Worm (Caenorhabditis elegans) whole organism, L1 larva: ENCODE results near the gene C15H9.11.
A peak's percentile ranks its signal among the peaks of the same experiment; 100 is the strongest.

ENCODE experiments used
- C34B4.2 ChIP-seq: sonication (generic microtip); optimal IDR thresholded peaks from 2 replicates; lab custom pipeline; 2017; ENCODE audit warnings: mild to moderate bottlenecking, missing genetic modification characterization, missing compliant biosample characterization
- Y116A8C.19 ChIP-seq: sonication (generic microtip); optimal IDR thresholded peaks from 2 replicates; lab custom pipeline; 2016; ENCODE audit warnings: missing compliant biosample characterization, missing genetic modification characterization, borderline replicate concordance
- aha-1 ChIP-seq: fragments of 150-350 bp; optimal IDR thresholded peaks from 2 replicates; lab custom pipeline; 2014; ENCODE audit warnings: missing biosample characterization, missing genetic modification characterization
- aly-2 ChIP-seq: fragments of 150-350 bp; optimal IDR thresholded peaks from 2 replicates; lab custom pipeline; 2014; ENCODE audit warnings: missing biosample characterization, missing genetic modification characterization
- ama-1 ChIP-seq: fragments of 150-350 bp; optimal IDR thresholded peaks from 2 replicates; lab custom pipeline; 2014
- blmp-1 ChIP-seq: fragments of 150-350 bp; optimal IDR thresholded peaks from 2 replicates; lab custom pipeline; 2014; ENCODE audit warnings: missing biosample characterization, missing genetic modification characterization
- ceh-63 ChIP-seq: fragments of 200-800 bp; sonication (Bioruptor generic); optimal IDR thresholded peaks from 2 replicates; lab custom pipeline; 2018; ENCODE audit warnings: mild to moderate bottlenecking, missing genetic modification characterization, missing compliant biosample characterization
- ceh-82 ChIP-seq, 3 experiments: fragments of 150-350 bp in 1 of 3; sonication (generic microtip) in 2 of 3; optimal IDR thresholded peaks; 2 replicates each; lab custom pipeline; 2014 to 2017; ENCODE audit warnings: missing biosample characterization in 3 of 3, missing genetic modification characterization in 3 of 3
- ceh-88 ChIP-seq: fragments of 200-800 bp; sonication (Bioruptor generic); IDR thresholded peaks from 2 replicates; pipeline ENCODE4 v1.3.6; 2022; ENCODE audit warnings: missing genetic modification characterization, missing compliant biosample characterization
- ceh-90 ChIP-seq: sonication (generic microtip); optimal IDR thresholded peaks from 2 replicates; lab custom pipeline; 2016; ENCODE audit warnings: missing genetic modification characterization, missing compliant biosample characterization
- dpl-1 ChIP-seq, 3 experiments: fragments of 150-350 bp in 2 of 3; sonication (generic microtip) in 1 of 3; optimal IDR thresholded peaks; 2 replicates each; lab custom pipeline; 2014 to 2017; ENCODE audit warnings: missing biosample characterization in 3 of 3, missing genetic modification characterization in 3 of 3, missing genetic modification reagents in 3 of 3
- dsc-1 ChIP-seq: sonication (generic microtip); optimal IDR thresholded peaks from 2 replicates; lab custom pipeline; 2016; ENCODE audit warnings: mild to moderate bottlenecking, missing genetic modification characterization, missing compliant biosample characterization
- efl-1 ChIP-seq, 4 experiments: fragments of 150-350 bp; optimal IDR thresholded peaks in 3 of 4; peaks in 1 of 4; 1 replicate in 1 of 4; 2 replicates in 3 of 4; lab custom pipeline; 2014; ENCODE audit warnings: missing biosample characterization in 2 of 4, missing genetic modification characterization in 2 of 4, missing genetic modification reagents in 2 of 4
- egl-13 ChIP-seq: sonication (generic microtip); optimal IDR thresholded peaks from 2 replicates; lab custom pipeline; 2016; ENCODE audit warnings: missing genotype, missing genetic modification reagents, missing genetic modification characterization, missing compliant biosample characterization
- ets-5 ChIP-seq: fragments of 200-800 bp; sonication (Bioruptor generic); IDR thresholded peaks from 2 replicates; pipeline ENCODE4 v1.3.6; 2022; ENCODE audit warnings: missing genetic modification characterization, missing compliant biosample characterization
- fkh-10 ChIP-seq: sonication (generic microtip); optimal IDR thresholded peaks from 2 replicates; lab custom pipeline; 2017; ENCODE audit warnings: missing biosample characterization, missing genetic modification reagents, missing genetic modification characterization
- jun-1 ChIP-seq: fragments of 150-350 bp; optimal IDR thresholded peaks from 2 replicates; lab custom pipeline; 2014; ENCODE audit warnings: missing biosample characterization, missing genetic modification reagents, missing genetic modification characterization
- lin-14 ChIP-seq: fragments of 200-800 bp; sonication (Bioruptor generic); optimal IDR thresholded peaks from 2 replicates; lab custom pipeline; 2018; ENCODE audit warnings: mild to moderate bottlenecking, missing genetic modification characterization, moderate library complexity, missing compliant biosample characterization
- lsy-2 ChIP-seq, 2 experiments: fragments of 150-350 bp; optimal IDR thresholded peaks; 2 replicates each; lab custom pipeline; 2014; ENCODE audit warnings: missing biosample characterization in 2 of 2, missing genetic modification characterization in 2 of 2
- mab-9 ChIP-seq: fragments of 200-800 bp; sonication (Bioruptor generic); IDR thresholded peaks from 2 replicates; pipeline ENCODE4 v1.3.6; 2022; ENCODE audit warnings: missing genetic modification reagents, missing genetic modification characterization, missing compliant biosample characterization
- mdl-1 ChIP-seq, 2 experiments: fragments of 150-350 bp; optimal IDR thresholded peaks; 2 replicates each; lab custom pipeline; 2014 to 2017; ENCODE audit warnings: missing biosample characterization in 2 of 2, missing genetic modification characterization in 2 of 2, inconsistent platforms in 1 of 2
- mep-1 ChIP-seq: fragments of 150-350 bp; optimal IDR thresholded peaks from 2 replicates; lab custom pipeline; 2014; ENCODE audit warnings: missing biosample characterization, missing genetic modification characterization
- nhr-20 ChIP-seq: sonication (generic microtip); optimal IDR thresholded peaks from 2 replicates; lab custom pipeline; 2016; ENCODE audit warnings: mild to moderate bottlenecking, missing genetic modification characterization, missing compliant biosample characterization
- nhr-237 ChIP-seq: fragments of 150-350 bp; optimal IDR thresholded peaks from 2 replicates; lab custom pipeline; 2014; ENCODE audit warnings: missing biosample characterization, missing genetic modification characterization
- nhr-28 ChIP-seq: fragments of 150-350 bp; optimal IDR thresholded peaks from 2 replicates; lab custom pipeline; 2014; ENCODE audit warnings: missing biosample characterization, missing genetic modification characterization
- nhr-71 ChIP-seq: sonication (generic microtip); optimal IDR thresholded peaks from 2 replicates; lab custom pipeline; 2016; ENCODE audit warnings: mild to moderate bottlenecking, missing genetic modification characterization, moderate library complexity, missing compliant biosample characterization
- nhr-77 ChIP-seq: fragments of 150-350 bp; optimal IDR thresholded peaks from 2 replicates; lab custom pipeline; 2014; ENCODE audit warnings: missing biosample characterization, missing genetic modification characterization
- nhr-84 ChIP-seq: sonication (generic microtip); optimal IDR thresholded peaks from 2 replicates; lab custom pipeline; 2017; ENCODE audit warnings: missing biosample characterization, missing genetic modification characterization
- nhr-85 ChIP-seq: sonication (generic microtip); peaks from one replicate; lab custom pipeline; 2016; ENCODE audit warnings: missing genetic modification characterization, inconsistent platforms, missing compliant biosample characterization
- pax-3 ChIP-seq: fragments of 200-800 bp; sonication (Bioruptor generic); optimal IDR thresholded peaks from 2 replicates; lab custom pipeline; 2018; ENCODE audit warnings: mild to moderate bottlenecking, missing genetic modification characterization, moderate library complexity, missing compliant biosample characterization
- rnt-1 ChIP-seq: sonication (generic microtip); optimal IDR thresholded peaks from 2 replicates; lab custom pipeline; 2016; ENCODE audit warnings: mild to moderate bottlenecking, missing genetic modification characterization, moderate library complexity, missing compliant biosample characterization
- snpc-4 ChIP-seq: fragments of 150-350 bp; optimal IDR thresholded peaks from 2 replicates; lab custom pipeline; 2014; ENCODE audit warnings: missing biosample characterization, missing genetic modification characterization
- unc-98 ChIP-seq: fragments of 200-800 bp; sonication (Bioruptor generic); IDR thresholded peaks from 2 replicates; pipeline ENCODE4 v1.3.6; 2022; ENCODE audit warnings: missing genetic modification characterization, missing compliant biosample characterization
- xbp-1 ChIP-seq: sonication (generic microtip); optimal IDR thresholded peaks from 2 replicates; lab custom pipeline; 2016; ENCODE audit warnings: missing genetic modification characterization, missing compliant biosample characterization
- zip-4 ChIP-seq: fragments of 200-800 bp; sonication (Bioruptor generic); optimal IDR thresholded peaks from 2 replicates; lab custom pipeline; 2018; ENCODE audit warnings: mild to moderate bottlenecking, missing genetic modification characterization, moderate library complexity, missing compliant biosample characterization
- ztf-11 ChIP-seq, 2 experiments: sonication (generic microtip); optimal IDR thresholded peaks; 2 replicates each; lab custom pipeline; 2016 to 2017; ENCODE audit warnings: missing genetic modification characterization in 2 of 2, missing biosample characterization in 1 of 2, missing compliant biosample characterization in 1 of 2
- ztf-4 ChIP-seq: fragments of 150-350 bp; optimal IDR thresholded peaks from 2 replicates; lab custom pipeline; 2014; ENCODE audit warnings: missing biosample characterization, missing genetic modification characterization

Gene C15H9.11

ce11 chrX:6103297-6103696, at the start of gene C15H9.11:
TSS of gene C15H9.11 (minus strand) at chrX:6103397.
- no peak for TF ChIP-seq nhr-84 (tag; lab: Kevin White, UChicago)
- TF ChIP-seq Y116A8C.19 (tag; lab: Kevin White, UChicago) = no peak
- no peak for TF ChIP-seq nhr-237 (tag; lab: Kevin White, UChicago)
- TF ChIP-seq efl-1 (optimal IDR thresholded peaks at IDR 0.05; lab: Kevin White, UChicago) = no peak
- TF ChIP-seq efl-1 (GFP tag; optimal IDR thresholded peaks at IDR 0.05 in 1 of 2; lab: Kevin White, UChicago) = no peak
- no peak for TF ChIP-seq dpl-1 (GFP tag; optimal IDR thresholded peaks at IDR 0.05; lab: Kevin White, UChicago)
- no peak for TF ChIP-seq ceh-88 (GFP tag; lab: Robert Waterston, UW)
- TF ChIP-seq aha-1 (tag; lab: Kevin White, UChicago) = no peak
- no peak for TF ChIP-seq pax-3 (tag; lab: Kevin White, UChicago)
- no peak for TF ChIP-seq zip-4 (GFP tag; lab: Kevin White, UChicago)
- no peak for TF ChIP-seq nhr-20
- TF ChIP-seq ztf-11 (tag; optimal IDR thresholded peaks at IDR 0.05; lab: Kevin White, UChicago) = no peak
- no peak for TF ChIP-seq ama-1 (lab: Kevin White, UChicago)

- TF ChIP-seq aha-1 (tag; lab: Kevin White, UChicago) (no peak), blmp-1 (tag; lab: Kevin White, UChicago) (peak; percentile 3), dsc-1 (tag; lab: Kevin White, UChicago) (peak; percentile 78), nhr-28 (no peak), ets-5 (GFP tag; lab: Robert Waterston, UW) (no peak)
These were observed 47.8 kb upstream of the C15H9.11 start for ce11 chrX:6150949-6151519.

ce11 chrX:6150449-6150848, 47.3 kb upstream of the C15H9.11 start, which contains the start of gene tag-275:
TSS of gene tag-275 (minus strand) at chrX:6150549.
- no peak for TF ChIP-seq jun-1 (tag; lab: Kevin White, UChicago)
- TF ChIP-seq ceh-82 (tag; optimal IDR thresholded peaks at IDR 0.05; lab: Kevin White, UChicago) = no peak
- no peak for TF ChIP-seq mep-1 (tag; lab: Kevin White, UChicago)

ce11 chrX:6145921-6146320, 42.7 kb upstream of the C15H9.11 start:
- TF ChIP-seq lin-14 (GFP tag; lab: Kevin White, UChicago) (peak; percentile 32), nhr-77 (tag; lab: Kevin White, UChicago) (no peak), rnt-1 (tag; lab: Kevin White, UChicago) (peak; percentile 21), mdl-1 (tag; optimal IDR thresholded peaks at IDR 0.05; lab: Kevin White, UChicago) (no peak), pax-3 (tag; lab: Kevin White, UChicago) (no peak), aly-2 (tag; lab: Kevin White, UChicago) (no peak), ztf-4 (tag; lab: Kevin White, UChicago) (no peak), jun-1 (tag; lab: Kevin White, UChicago) (no peak)

ce11 chrX:6138243-6138642, 35.0 kb upstream of the C15H9.11 start, which contains the start of gene Y72A10A.1:
TSS of gene Y72A10A.1 (minus strand) at chrX:6138343.
- TF ChIP-seq ets-5 (GFP tag; lab: Robert Waterston, UW) = no peak
- no peak for TF ChIP-seq C34B4.2 (tag; lab: Kevin White, UChicago)
- no peak for TF ChIP-seq Y116A8C.19 (tag; lab: Kevin White, UChicago)
- no peak for TF ChIP-seq unc-98
- TF ChIP-seq ceh-90 = no peak
- TF ChIP-seq ceh-63 (GFP tag; lab: Kevin White, UChicago) = no peak
- no peak for TF ChIP-seq egl-13
- no peak for TF ChIP-seq rnt-1 (tag; lab: Kevin White, UChicago)
- TF ChIP-seq snpc-4 (tag; lab: Kevin White, UChicago) = no peak

- TF ChIP-seq mdl-1 (tag; optimal IDR thresholded peaks at IDR 0.05; lab: Kevin White, UChicago) (no peak), lsy-2 (tag; optimal IDR thresholded peaks at IDR 0.05; lab: Kevin White, UChicago) (no peak), fkh-10 (GFP tag; lab: Kevin White, UChicago) (peak; percentile 33), nhr-71 (tag; lab: Kevin White, UChicago) (peak; percentile 13), lin-14 (GFP tag; lab: Kevin White, UChicago) (peak; percentile 67), mab-9 (0 out of 2 replicates have a peak, but pooled peaks have one; percentile 26), nhr-85 (no peak), xbp-1 (peak; percentile 6)
These were observed 31.2 kb upstream of the C15H9.11 start for ce11 chrX:6134423-6134822.
